Worm (Caenorhabditis elegans) whole organism, L4 larva: ENCODE results near the gene Y57A10C.8.

ENCODE experiments used
- dmd-6 ChIP-seq: fragments of 200-800 bp; sonication (Bioruptor generic); IDR thresholded peaks from 2 replicates; pipeline ENCODE4 v1.3.6; 2022; ENCODE audit warnings: missing genetic modification reagents, missing genetic modification characterization, missing compliant biosample characterization
- egl-27 ChIP-seq: sonication (generic microtip); optimal IDR thresholded peaks from 3 replicates; lab custom pipeline; 2017; ENCODE audit warnings: missing biosample characterization, missing genetic modification reagents, missing genetic modification characterization
- hif-1 ChIP-seq, 2 experiments: sonication (generic microtip); optimal IDR thresholded peaks; 2 replicates each; lab custom pipeline; 2016 to 2017; ENCODE audit warnings: missing compliant biosample characterization in 2 of 2, missing genetic modification characterization in 2 of 2, missing genetic modification reagents in 2 of 2, missing genotype in 2 of 2, mild to moderate bottlenecking in 1 of 2
- lin-38 ChIP-seq: fragments of 200-800 bp; sonication (Bioruptor generic); IDR thresholded peaks from 2 replicates; pipeline ENCODE4 v1.3.6; 2022; ENCODE audit warnings: missing genetic modification reagents, missing genetic modification characterization, missing compliant biosample characterization
- lin-39 ChIP-seq: fragments of 150-350 bp; optimal IDR thresholded peaks from 2 replicates; lab custom pipeline; 2014; ENCODE audit warnings: missing biosample characterization, missing genetic modification reagents, missing genetic modification characterization
- mxl-2 ChIP-seq: fragments of 200-800 bp; sonication (Bioruptor generic); conservative IDR thresholded peaks from 2 replicates; pipeline ENCODE4 v1.3.6; 2022; ENCODE audit warnings: missing genetic modification reagents, missing genetic modification characterization, missing compliant biosample characterization
- nhr-76 ChIP-seq: fragments of 150-350 bp; optimal IDR thresholded peaks from 2 replicates; lab custom pipeline; 2014; ENCODE audit warnings: missing biosample characterization, missing genetic modification characterization
- zfp-3 ChIP-seq: fragments of 200-800 bp; sonication (Bioruptor generic); conservative IDR thresholded peaks from 2 replicates; pipeline ENCODE4 v1.3.6; 2022; ENCODE audit warnings: missing genetic modification reagents, missing genetic modification characterization, missing compliant biosample characterization

DNA sequence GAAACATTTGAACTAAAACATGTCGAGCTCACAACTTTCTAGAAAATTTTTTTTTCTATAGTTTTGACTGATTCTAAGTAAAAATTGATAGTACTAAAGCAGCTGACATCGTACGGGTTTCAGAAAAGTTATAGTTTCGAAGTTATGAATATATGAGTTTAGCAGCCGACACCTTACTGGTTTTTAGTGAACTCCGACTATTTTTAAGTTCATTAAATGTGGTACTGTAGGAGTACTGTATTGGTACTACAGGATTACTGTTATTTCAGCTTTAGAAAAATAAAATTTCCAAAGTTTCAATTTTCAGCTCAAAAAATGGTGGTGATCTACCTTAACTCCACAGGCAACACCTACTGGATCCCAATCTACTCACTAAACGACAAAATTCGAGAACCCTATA lies 35.9 kb upstream of the Y57A10C.8 start, which contains the start of gene sre-37:
- TF ChIP-seq zfp-3 (GFP tag; lab: Robert Waterston, UW) (no peak), lin-38 (GFP tag; lab: Robert Waterston, UW) (no peak), hif-1 (tag; optimal IDR thresholded peaks at IDR 0.05; lab: Kevin White, UChicago) (no peak), dmd-6 (no peak), lin-39 (no peak), mxl-2 (GFP tag; lab: Robert Waterston, UW) (no peak), egl-27 (tag; lab: Kevin White, UChicago) (no peak), nhr-76 (tag; lab: Kevin White, UChicago) (no peak)
